Worm (Caenorhabditis elegans) whole organism, L4 larva: Measurements from ENCODE around the gene zmp-3.

Experiments used
- F49E8.2 ChIP-seq: sonication (generic microtip); optimal IDR thresholded peaks from 2 replicates; lab custom pipeline; 2016; ENCODE audit warnings: missing compliant biosample characterization, mild to moderate bottlenecking, missing genetic modification characterization, borderline replicate concordance
- ama-1 ChIP-seq: fragments of 150-350 bp; optimal IDR thresholded peaks from 2 replicates; lab custom pipeline; 2014; ENCODE audit warnings: inconsistent platforms, mixed read lengths
- attf-4 ChIP-seq: sonication (generic microtip); optimal IDR thresholded peaks from 3 replicates; lab custom pipeline; 2017; ENCODE audit warnings: missing biosample characterization, missing genetic modification characterization
- fkh-10 ChIP-seq: fragments of 150-350 bp; optimal IDR thresholded peaks from 2 replicates; lab custom pipeline; 2014; ENCODE audit warnings: missing biosample characterization, missing genetic modification reagents, missing genetic modification characterization
- lin-15B ChIP-seq: fragments of 150-350 bp; sonication (generic microtip); optimal IDR thresholded peaks from 3 replicates; lab custom pipeline; 2014; ENCODE audit warnings: missing biosample characterization, missing genetic modification characterization
- lin-39 ChIP-seq: fragments of 150-350 bp; optimal IDR thresholded peaks from 2 replicates; lab custom pipeline; 2014; ENCODE audit warnings: missing biosample characterization, missing genetic modification reagents, missing genetic modification characterization
- mxl-2 ChIP-seq: fragments of 200-800 bp; sonication (Bioruptor generic); conservative IDR thresholded peaks from 2 replicates; pipeline ENCODE4 v1.3.6; 2022; ENCODE audit warnings: missing genetic modification reagents, missing genetic modification characterization, missing compliant biosample characterization
- nhr-11 ChIP-seq: fragments of 150-350 bp; optimal IDR thresholded peaks from 2 replicates; lab custom pipeline; 2014; ENCODE audit warnings: missing biosample characterization, missing genetic modification characterization
- nhr-28 ChIP-seq: fragments of 150-350 bp; optimal IDR thresholded peaks from 2 replicates; lab custom pipeline; 2014; ENCODE audit warnings: missing biosample characterization, missing genetic modification characterization
- nhr-76 ChIP-seq: fragments of 150-350 bp; optimal IDR thresholded peaks from 2 replicates; lab custom pipeline; 2014; ENCODE audit warnings: missing biosample characterization, missing genetic modification characterization
- nhr-77 ChIP-seq: fragments of 150-350 bp; optimal IDR thresholded peaks from 2 replicates; lab custom pipeline; 2014; ENCODE audit warnings: missing biosample characterization, missing genetic modification characterization
- php-3 ChIP-seq: fragments of 200-800 bp; sonication (Bioruptor generic); IDR thresholded peaks from 2 replicates; pipeline ENCODE4 v1.3.6; 2022; ENCODE audit warnings: missing genetic modification reagents, missing genetic modification characterization, missing compliant biosample characterization
- snpc-4 ChIP-seq: fragments of 150-350 bp; optimal IDR thresholded peaks from 2 replicates; lab custom pipeline; 2014; ENCODE audit warnings: missing biosample characterization, missing genetic modification characterization
- vab-7 ChIP-seq: fragments of 200-800 bp; sonication (Bioruptor generic); IDR thresholded peaks from 2 replicates; pipeline ENCODE4 v1.3.6; 2022; ENCODE audit warnings: missing genetic modification reagents, missing genetic modification characterization, missing compliant biosample characterization

DNA sequence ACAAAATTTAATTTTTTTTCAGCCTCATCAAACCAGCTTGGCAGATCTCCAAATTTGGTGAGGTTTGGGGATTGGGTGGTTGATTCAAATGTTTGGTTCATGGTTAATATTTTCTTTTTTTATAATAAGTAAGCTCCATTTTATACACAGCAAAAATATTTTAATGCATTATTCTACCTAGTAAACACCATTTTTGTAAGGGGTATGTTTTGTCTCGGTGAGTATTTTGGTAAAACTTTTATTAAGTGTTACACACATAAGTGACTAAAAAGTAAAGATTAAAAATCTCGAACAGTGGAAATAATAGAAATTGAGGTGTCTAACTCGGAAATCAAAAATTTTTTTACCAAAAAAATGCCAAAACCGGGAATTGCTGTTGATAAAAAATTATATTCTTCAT, 20.7 kb downstream of the zmp-3 start, which contains the start of gene srw-4:
- no peak for TF ChIP-seq fkh-10 (GFP tag; lab: Kevin White, UChicago)
- no peak for TF ChIP-seq F49E8.2 (tag; lab: Kevin White, UChicago)
- no peak for TF ChIP-seq nhr-28
- TF ChIP-seq lin-15B (tag; lab: Kevin White, UChicago), result no peak
- TF ChIP-seq ama-1 (lab: Kevin White, UChicago), result no peak
- TF ChIP-seq php-3 (GFP tag; lab: Robert Waterston, UW), result no peak
- no peak for TF ChIP-seq attf-4 (tag; lab: Kevin White, UChicago)
- TF ChIP-seq lin-39 (tag; lab: Kevin White, UChicago), result no peak
- no peak for TF ChIP-seq nhr-76 (tag; lab: Kevin White, UChicago)
- no peak for TF ChIP-seq vab-7 (GFP tag; lab: Robert Waterston, UW)
- no peak for TF ChIP-seq nhr-11 (tag; lab: Kevin White, UChicago)
- no peak for TF ChIP-seq snpc-4
- no peak for TF ChIP-seq nhr-77 (tag; lab: Kevin White, UChicago)
- no peak for TF ChIP-seq mxl-2 (GFP tag; lab: Robert Waterston, UW)
